Fruit fly (Drosophila melanogaster) whole organism, adult: ENCODE data around the gene spi.

Experiments used
- CG11617 ChIP-seq: fragments of 200-800 bp; sonication (Bioruptor generic); optimal IDR thresholded peaks from 2 replicates; lab custom pipeline; 2017; ENCODE audit warnings: mild to moderate bottlenecking, missing biosample characterization, missing genetic modification reagents, missing genetic modification characterization
- CG12768 ChIP-seq: fragments of 200-800 bp; sonication (Bioruptor generic); optimal IDR thresholded peaks from 2 replicates; lab custom pipeline; 2017; ENCODE audit warnings: missing biosample characterization, missing genetic modification characterization, mild to moderate bottlenecking, moderate library complexity, missing genetic modification reagents
- CG14711 ChIP-seq: fragments of 200-800 bp; sonication (Bioruptor generic); optimal IDR thresholded peaks from 2 replicates; lab custom pipeline; 2018; ENCODE audit warnings: missing biosample characterization, mild to moderate bottlenecking, missing genetic modification characterization, moderate library complexity
- CG1620 ChIP-seq: fragments of 200-800 bp; sonication (Bioruptor generic); optimal IDR thresholded peaks from 2 replicates; lab custom pipeline; 2016; ENCODE audit warnings: missing biosample characterization, missing genetic modification characterization
- CG33017 ChIP-seq: fragments of 200-800 bp; sonication (Bioruptor generic); optimal IDR thresholded peaks from 2 replicates; lab custom pipeline; 2018; ENCODE audit warnings: missing biosample characterization, mild to moderate bottlenecking, missing genetic modification characterization, moderate library complexity
- CG5204 ChIP-seq: fragments of 200-800 bp; sonication (Bioruptor generic); optimal IDR thresholded peaks from 2 replicates; lab custom pipeline; 2016; ENCODE audit warnings: missing biosample characterization, missing genetic modification characterization
- CG7045 ChIP-seq: fragments of 200-800 bp; sonication (Bioruptor generic); optimal IDR thresholded peaks from 2 replicates; lab custom pipeline; 2017; ENCODE audit warnings: missing biosample characterization, mild to moderate bottlenecking, missing genetic modification characterization
- CG7101 ChIP-seq: fragments of 200-800 bp; sonication (Bioruptor generic); optimal IDR thresholded peaks from 2 replicates; lab custom pipeline; 2018; ENCODE audit warnings: missing biosample characterization, mild to moderate bottlenecking, missing genetic modification characterization, moderate library complexity
- Clk ChIP-seq: fragments of 200-800 bp; sonication (Bioruptor generic); optimal IDR thresholded peaks from 2 replicates; lab custom pipeline; 2017; ENCODE audit warnings: missing biosample characterization, missing genetic modification characterization
- Crg-1 ChIP-seq: fragments of 200-800 bp; sonication (Bioruptor generic); optimal IDR thresholded peaks from 2 replicates; lab custom pipeline; 2016; ENCODE audit warnings: missing biosample characterization, missing genetic modification characterization
- Hr96 ChIP-seq: fragments of 200-800 bp; sonication (Bioruptor generic); optimal IDR thresholded peaks from 2 replicates; lab custom pipeline; 2016; ENCODE audit warnings: missing biosample characterization, missing genetic modification characterization
- Mnt ChIP-seq: fragments of 200-800 bp; sonication (Bioruptor generic); optimal IDR thresholded peaks from 2 replicates; lab custom pipeline; 2016; ENCODE audit warnings: missing biosample characterization, mild to moderate bottlenecking, missing genetic modification characterization
- bab1 ChIP-seq: fragments of 200-800 bp; sonication (Bioruptor generic); optimal IDR thresholded peaks from 3 replicates; lab custom pipeline; 2019; ENCODE audit warnings: missing biosample characterization, mild to moderate bottlenecking, missing genetic modification characterization, moderate library complexity
- cic ChIP-seq: fragments of 200-800 bp; sonication (Bioruptor generic); optimal IDR thresholded peaks from 2 replicates; lab custom pipeline; 2017; ENCODE audit warnings: missing biosample characterization, mild to moderate bottlenecking, missing genetic modification characterization, moderate library complexity
- cnc ChIP-seq, 2 experiments: fragments of >200 bp; optimal IDR thresholded peaks; 2 replicates each; lab custom pipeline; 2017
- kay ChIP-seq: fragments of 200-800 bp; sonication (Bioruptor generic); peaks from one replicate; lab custom pipeline; 2016; ENCODE audit warnings: missing biosample characterization, missing genetic modification characterization, borderline replicate concordance
- ovo ChIP-seq: fragments of 200-800 bp; sonication (Bioruptor generic); optimal IDR thresholded peaks from 2 replicates; lab custom pipeline; 2016; ENCODE audit warnings: missing biosample characterization, missing genetic modification characterization
- pad ChIP-seq: fragments of 200-800 bp; sonication (Bioruptor generic); optimal IDR thresholded peaks from 3 replicates; lab custom pipeline; 2017; ENCODE audit warnings: missing biosample characterization, missing genetic modification characterization, mild to moderate bottlenecking, moderate library complexity, missing genetic modification reagents
- tj ChIP-seq: fragments of 200-800 bp; sonication (Bioruptor generic); optimal IDR thresholded peaks from 3 replicates; lab custom pipeline; 2017; ENCODE audit warnings: missing biosample characterization, mild to moderate bottlenecking, missing genetic modification characterization, moderate library complexity
- toe ChIP-seq: fragments of 200-800 bp; sonication (Bioruptor generic); optimal IDR thresholded peaks from 2 replicates; lab custom pipeline; 2016; ENCODE audit warnings: missing biosample characterization, missing genetic modification characterization

spi gene

DNA sequence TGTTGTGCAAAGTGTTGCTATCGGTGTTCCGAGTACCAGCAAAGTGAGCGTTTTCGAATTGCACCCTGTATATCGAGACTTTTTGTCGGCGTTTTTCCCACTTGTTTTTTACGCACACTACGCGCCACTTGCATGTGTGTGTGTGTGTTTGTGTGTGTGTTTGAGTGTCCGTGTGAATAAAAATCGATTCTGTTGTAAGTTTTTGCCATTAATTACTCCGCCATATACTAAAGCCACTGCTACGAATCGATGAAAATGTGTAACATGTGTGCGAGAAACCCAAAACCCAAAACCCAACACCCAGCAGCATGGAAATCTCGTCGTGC lies 10.2 kb upstream of the spi start:
- TF ChIP-seq CG12768 (no peak), cic (peak; percentile 38), CG1620 (GFP tag; lab: Kevin White, UChicago) (no peak), Mnt (GFP tag; lab: Kevin White, UChicago) (no peak), tj (GFP tag; lab: Kevin White, UChicago) (peak; percentile 14), Hr96 (no peak)

dm6 chr2L:19586436-19587333 lies 9.6 kb upstream of the spi start, which contains the start of gene Lar:
Lar (plus strand) TSS chr2L:19586623.
- TF ChIP-seq ovo (GFP tag; lab: Kevin White, UChicago) = no peak
- TF ChIP-seq Crg-1 (GFP tag; lab: Kevin White, UChicago) = peak; percentile 60
- TF ChIP-seq CG33017 = peak; percentile 32
- peak; percentile 1 for TF ChIP-seq pad (GFP tag; lab: Kevin White, UChicago)
- no peak for TF ChIP-seq cnc (optimal IDR thresholded peaks at IDR 0.05; lab: Kevin White, UChicago)
- TF ChIP-seq cic = peak; percentile 72
- TF ChIP-seq CG14711 (tag; lab: Kevin White, UChicago) = peak; percentile 19
- peak; percentile 27 for TF ChIP-seq bab1 (GFP tag; lab: Kevin White, UChicago)
- TF ChIP-seq Clk (GFP tag; lab: Kevin White, UChicago) = peak; percentile 23
- TF ChIP-seq CG7101 (tag; lab: Kevin White, UChicago) = peak; percentile 63
- peak; percentile 47 for TF ChIP-seq Hr96
- TF ChIP-seq Mnt (GFP tag; lab: Kevin White, UChicago) = peak; percentile 38
- TF ChIP-seq CG7045 (GFP tag; lab: Kevin White, UChicago) = peak; percentile 34
- TF ChIP-seq kay (GFP tag; lab: Kevin White, UChicago) = no peak
- TF ChIP-seq CG11617 (GFP tag; lab: Kevin White, UChicago) = peak; percentile 61
- peak; percentile 56 for TF ChIP-seq toe
- peak; percentile 43 for TF ChIP-seq tj (GFP tag; lab: Kevin White, UChicago)
- no peak for TF ChIP-seq CG1620 (GFP tag; lab: Kevin White, UChicago)
- TF ChIP-seq CG12768 = peak; percentile 46

- TF ChIP-seq Mnt (GFP tag; lab: Kevin White, UChicago) = peak; percentile 55
- TF ChIP-seq ovo (GFP tag; lab: Kevin White, UChicago) = peak; percentile 61
- TF ChIP-seq Clk (GFP tag; lab: Kevin White, UChicago) = no peak
- peak; percentile 9 for TF ChIP-seq cic
- TF ChIP-seq CG12768 = peak; percentile 49
- TF ChIP-seq CG1620 (GFP tag; lab: Kevin White, UChicago) = peak; percentile 79
- peak; percentile 72 for TF ChIP-seq CG11617 (GFP tag; lab: Kevin White, UChicago)
- TF ChIP-seq CG7045 (GFP tag; lab: Kevin White, UChicago) = peak; percentile 28
- peak; percentile 72 for TF ChIP-seq CG14711 (tag; lab: Kevin White, UChicago)
- TF ChIP-seq CG7101 (tag; lab: Kevin White, UChicago) = peak; percentile 70
- peak; percentile 36 for TF ChIP-seq Crg-1 (GFP tag; lab: Kevin White, UChicago)
- TF ChIP-seq bab1 (GFP tag; lab: Kevin White, UChicago) = peak; percentile 78
- peak; percentile 79 for TF ChIP-seq toe
- TF ChIP-seq kay (GFP tag; lab: Kevin White, UChicago) = no peak
- no peak for TF ChIP-seq CG5204
- TF ChIP-seq tj (GFP tag; lab: Kevin White, UChicago) = peak; percentile 71
- peak; percentile 58 for TF ChIP-seq CG33017
- no peak for TF ChIP-seq cnc (optimal IDR thresholded peaks at IDR 0.05; lab: Kevin White, UChicago)
- peak; percentile 75 for TF ChIP-seq Hr96
- peak; percentile 40 for TF ChIP-seq pad (GFP tag; lab: Kevin White, UChicago)
Observed at dm6 chr2L:19583926-19584392, 6.8 kb upstream of the spi start, which contains the start of the genes PCNA2 and CG10366. PCNA2 (minus strand) TSS chr2L:19583990. CG10366 (plus strand) TSS chr2L:19584235.

- TF ChIP-seq CG5204 (no peak), CG7101 (tag; lab: Kevin White, UChicago) (peak; percentile 46), CG11617 (GFP tag; lab: Kevin White, UChicago) (peak; percentile 48), bab1 (GFP tag; lab: Kevin White, UChicago) (peak; percentile 60), Mnt (GFP tag; lab: Kevin White, UChicago) (peak; percentile 38), Clk (GFP tag; lab: Kevin White, UChicago) (peak; percentile 27), cic (peak; percentile 6), kay (GFP tag; lab: Kevin White, UChicago) (no peak), cnc (optimal IDR thresholded peaks at IDR 0.05; lab: Kevin White, UChicago) (no peak), CG33017 (no peak), CG7045 (GFP tag; lab: Kevin White, UChicago) (peak; percentile 67), CG12768 (peak; percentile 65), toe (peak; percentile 74), ovo (GFP tag; lab: Kevin White, UChicago) (no peak), CG14711 (tag; lab: Kevin White, UChicago) (peak; percentile 95), Hr96 (peak; percentile 78), Crg-1 (GFP tag; lab: Kevin White, UChicago) (peak; percentile 37), pad (GFP tag; lab: Kevin White, UChicago) (peak; percentile 48), CG1620 (GFP tag; lab: Kevin White, UChicago) (peak; percentile 63), tj (GFP tag; lab: Kevin White, UChicago) (peak; percentile 70)
Observed at dm6 chr2L:19582185-19582584, 5.1 kb upstream of the spi start, which contains the start of gene Hakai. Hakai (minus strand) TSS chr2L:19582474.

dm6 chr2L:19579995-19580578 lies 3.0 kb upstream of the spi start, which contains the start of gene Pmvk:
Pmvk (minus strand) TSS chr2L:19580351.
- TF ChIP-seq bab1 (GFP tag; lab: Kevin White, UChicago) (peak; percentile 28), tj (GFP tag; lab: Kevin White, UChicago) (peak; percentile 48), pad (GFP tag; lab: Kevin White, UChicago) (no peak)
